Fruit fly (Drosophila melanogaster): ENCODE data around the gene Rpt2.

Rpt2 gene

DNA sequence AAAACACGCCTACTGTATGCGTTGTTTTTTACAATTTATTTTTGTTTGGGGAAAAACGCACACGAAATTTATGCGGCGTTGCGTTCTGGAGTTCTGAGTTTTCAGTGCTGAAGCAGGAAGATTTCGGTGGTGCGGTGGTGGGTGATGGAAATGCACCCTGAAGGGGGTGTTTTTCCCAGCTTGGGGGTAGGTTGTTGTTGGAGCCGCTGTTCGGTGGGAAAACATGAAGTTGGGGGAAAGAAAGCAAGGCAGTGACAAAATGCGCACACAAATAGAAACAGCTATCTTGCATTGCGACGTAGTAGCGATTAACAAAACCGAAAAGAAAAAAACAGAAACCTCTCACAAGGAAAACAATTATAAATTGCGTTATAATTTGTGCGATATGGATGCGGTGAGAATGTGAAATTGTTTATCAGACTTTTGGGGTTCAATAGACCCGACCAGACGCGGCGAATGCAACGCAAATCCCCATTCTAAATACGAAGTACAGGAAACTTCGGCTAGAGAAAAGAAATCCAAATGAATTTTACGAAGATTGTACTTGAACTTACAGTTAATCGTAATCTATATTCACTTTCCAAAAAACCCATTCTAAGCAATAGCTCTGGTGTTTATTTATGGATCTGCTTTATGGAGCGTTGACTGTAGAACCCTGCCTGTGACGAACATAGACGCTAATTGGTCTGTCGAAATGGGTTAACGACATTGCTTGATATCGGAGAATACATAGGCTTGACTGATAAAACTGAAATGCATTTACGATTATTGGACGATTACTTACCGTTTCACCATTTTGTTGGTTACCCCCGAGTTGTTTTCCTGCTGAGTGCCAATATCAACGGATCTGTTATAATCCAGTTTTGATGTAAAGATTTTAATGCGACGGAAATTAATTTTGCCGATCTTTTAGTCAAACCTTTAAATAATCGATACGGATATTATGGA, 42.8 kb downstream of the Rpt2 start (continued):
- no peak for TF ChIP-seq zen2 (GFP tag; IDR thresholded peaks at IDR 0.05; ENCODE audit: partially characterized antibody)
- no peak for TF ChIP-seq CG7963 (GFP tag; IDR thresholded peaks at IDR 0.05; ENCODE audit: partially characterized antibody)
- no peak for TF ChIP-seq CG17568 (GFP tag; optimal IDR thresholded peaks at IDR 0.05)
- TF ChIP-seq CG18619 (GFP tag; optimal IDR thresholded peaks at IDR 0.05) = no peak
- no peak for TF ChIP-seq NfI (GFP tag; optimal IDR thresholded peaks at IDR 0.05)
- TF ChIP-seq CG32532 (GFP tag; IDR thresholded peaks at IDR 0.05) = peak; percentile 18; the same call in 1 of the 2 replicates
- no peak; the same call in 2 of the 3 replicates for TF ChIP-seq CG17361 (GFP tag; IDR thresholded peaks at IDR 0.05)
- no peak for TF ChIP-seq CG9797 (GFP tag; optimal IDR thresholded peaks at IDR 0.05)
- TF ChIP-seq Atf6 (GFP tag; IDR thresholded peaks at IDR 0.05) = peak; percentile 22; the same call in 1 of the 2 replicates
- TF ChIP-seq unpg (GFP tag; optimal IDR thresholded peaks at IDR 0.05) = peak; percentile 32
- TF ChIP-seq gsb (GFP tag; IDR thresholded peaks at IDR 0.05) = no peak
- TF ChIP-seq CG7786 (GFP tag; optimal IDR thresholded peaks at IDR 0.05) = no peak
- peak; percentile 59 for TF ChIP-seq crol (GFP tag; IDR thresholded peaks at IDR 0.05)
- no peak for TF ChIP-seq CG3847 (GFP tag; IDR thresholded peaks at IDR 0.05)
- TF ChIP-seq dan (GFP tag; IDR thresholded peaks at IDR 0.05) = no peak
- TF ChIP-seq fd96Cb (tag; optimal IDR thresholded peaks at IDR 0.05) = peak; percentile 21
- no peak for TF ChIP-seq Neu2 (GFP tag; optimal IDR thresholded peaks at IDR 0.05; ENCODE audit: borderline replicate concordance)
- TF ChIP-seq lola (GFP tag; optimal IDR thresholded peaks at IDR 0.05) = peak in 1 of 3 experiments; percentile 11
- no peak for TF ChIP-seq Camta (GFP tag; optimal IDR thresholded peaks at IDR 0.05)
- TF ChIP-seq MBD-R2 (GFP tag; IDR thresholded peaks at IDR 0.05) = no peak
- TF ChIP-seq CG18262 (tag; optimal IDR thresholded peaks at IDR 0.05) = peak; percentile 23
- TF ChIP-seq CG9817 (tag; optimal IDR thresholded peaks at IDR 0.05) = no peak
- peak; percentile 5 for TF ChIP-seq bcd (GFP tag; optimal IDR thresholded peaks at IDR 0.05)
- TF ChIP-seq en (GFP tag; optimal IDR thresholded peaks at IDR 0.05) = peak; percentile 8
- peak; percentile 19 for TF ChIP-seq Nf-YB (GFP tag; optimal IDR thresholded peaks at IDR 0.05)
- peak; percentile 87 for TF ChIP-seq sens (GFP tag)
- no peak for TF ChIP-seq gfzf (GFP tag; optimal IDR thresholded peaks at IDR 0.05)
- no peak for TF ChIP-seq Oaz (GFP tag; IDR thresholded peaks at IDR 0.05)
- TF ChIP-seq CG4404 (GFP tag; IDR thresholded peaks at IDR 0.05) = no peak
- TF ChIP-seq CG15073 (GFP tag; optimal IDR thresholded peaks at IDR 0.05) = no peak
- TF ChIP-seq tx (GFP tag; optimal IDR thresholded peaks at IDR 0.05) = no peak
- no peak for TF ChIP-seq knrl (GFP tag; IDR thresholded peaks at IDR 0.05; ENCODE audit: partially characterized antibody)
- no peak for TF ChIP-seq kah (GFP tag; optimal IDR thresholded peaks at IDR 0.05)
- 0 out of 3 replicates have a peak, but pooled peaks have one; percentile 24 for TF ChIP-seq CG34422 (GFP tag; IDR thresholded peaks at IDR 0.05)
- no peak for TF ChIP-seq CG6175 (GFP tag; IDR thresholded peaks at IDR 0.05)
- TF ChIP-seq CG9609 (GFP tag; optimal IDR thresholded peaks at IDR 0.05) = no peak
- TF ChIP-seq pnt (GFP tag; optimal IDR thresholded peaks at IDR 0.05) = no peak
- no peak for TF ChIP-seq tin (GFP tag; optimal IDR thresholded peaks at IDR 0.05)
- TF ChIP-seq CrebB (tag; optimal IDR thresholded peaks at IDR 0.05) = no peak
- TF ChIP-seq CG15601 (tag; optimal IDR thresholded peaks at IDR 0.05) = no peak
- TF ChIP-seq E2f1 (GFP tag; IDR thresholded peaks at IDR 0.05) = no peak
- TF ChIP-seq ken (GFP tag; IDR thresholded peaks at IDR 0.05) = 0 out of 3 replicates have a peak, but pooled peaks have one; percentile 26
- TF ChIP-seq shn (GFP tag; optimal IDR thresholded peaks at IDR 0.05) = no peak
- TF ChIP-seq Sry-β (GFP tag; optimal IDR thresholded peaks at IDR 0.05) = no peak
- TF ChIP-seq trem (tag; optimal IDR thresholded peaks at IDR 0.05) = no peak
- peak; percentile 25 for TF ChIP-seq lab (GFP tag; optimal IDR thresholded peaks at IDR 0.05)
- TF ChIP-seq ems (GFP tag; optimal IDR thresholded peaks at IDR 0.05) = no peak
- no peak for TF ChIP-seq Hsf (GFP tag; optimal IDR thresholded peaks at IDR 0.05)
- no peak for TF ChIP-seq pita (GFP tag; optimal IDR thresholded peaks at IDR 0.05)

Data from whole organism, embryonic.